Worm (Caenorhabditis elegans): ENCODE results near the gene mpz-5.
A peak's percentile ranks its signal among the peaks of the same experiment; 100 is the strongest.

The mpz-5 gene

DNA sequence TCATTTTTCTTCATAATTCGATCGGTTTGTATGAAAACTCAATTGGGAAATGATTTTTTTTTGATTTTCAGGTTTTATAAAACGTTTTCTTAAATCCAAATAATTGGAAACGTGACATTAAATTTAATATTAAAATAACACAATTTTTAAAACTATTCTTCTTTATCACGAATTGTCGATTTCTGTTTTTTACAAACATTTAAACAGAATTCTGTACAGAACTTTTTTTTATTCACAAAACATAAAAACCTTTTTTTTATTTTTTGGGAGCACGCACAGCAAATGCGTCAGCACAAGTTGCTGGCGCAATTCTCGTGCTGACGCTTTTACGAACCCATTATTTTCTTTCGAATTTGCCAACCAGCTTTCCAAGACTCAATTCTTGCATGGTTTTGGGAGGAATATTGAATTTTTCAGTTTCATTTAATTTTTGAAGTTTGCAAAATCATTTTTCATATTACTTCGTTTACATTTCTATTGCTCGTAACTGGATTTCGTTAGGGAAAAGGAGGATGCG lies at the start of gene mpz-5:
mpz-5 (minus strand) TSS at position 51 of the 517 bp plus-strand sequence.
- TF ChIP-seq ztf-4 (tag; optimal IDR thresholded peaks at IDR 0.05) (no peak), eor-1 (tag; optimal IDR thresholded peaks at IDR 0.05) (no peak), fos-1 (tag; optimal IDR thresholded peaks at IDR 0.05) (no peak), daf-12 (tag; optimal IDR thresholded peaks at IDR 0.05) (no peak), nhr-67 (tag; optimal IDR thresholded peaks at IDR 0.05) (no peak), lin-39 (tag; optimal IDR thresholded peaks at IDR 0.05) (no peak), nhr-25 (tag; optimal IDR thresholded peaks at IDR 0.05) (peak; percentile 25), zag-1 (tag; optimal IDR thresholded peaks at IDR 0.05) (no peak), elt-1 (tag; optimal IDR thresholded peaks at IDR 0.05) (no peak), ceh-28 (tag; optimal IDR thresholded peaks at IDR 0.05) (peak; percentile 47), hmg-11 (tag; optimal IDR thresholded peaks at IDR 0.05) (peak; percentile 78), egl-27 (tag; optimal IDR thresholded peaks at IDR 0.05) (no peak), ama-1 (optimal IDR thresholded peaks at IDR 0.05) (no peak), aly-2 (tag; optimal IDR thresholded peaks at IDR 0.05) (no peak), fkh-10 (GFP tag; optimal IDR thresholded peaks at IDR 0.05) (no peak), skn-1 (tag; optimal IDR thresholded peaks at IDR 0.05) (no peak), nhr-28 (tag; optimal IDR thresholded peaks at IDR 0.05) (no peak), nfya-1 (tag; optimal IDR thresholded peaks at IDR 0.05; ENCODE audit: insufficient read depth) (peak; percentile 72), egl-5 (tag; optimal IDR thresholded peaks at IDR 0.05) (peak; percentile 91), nhr-11 (tag; optimal IDR thresholded peaks at IDR 0.05) (no peak), fkh-2 (tag; optimal IDR thresholded peaks at IDR 0.05) (no peak), pha-4 (tag; optimal IDR thresholded peaks at IDR 0.05) (peak; percentile 86), nhr-237 (tag; optimal IDR thresholded peaks at IDR 0.05) (no peak), ceh-9 (tag; optimal IDR thresholded peaks at IDR 0.05) (no peak), elt-2 (tag; optimal IDR thresholded peaks at IDR 0.05) (peak; percentile 20), ztf-11 (tag; optimal IDR thresholded peaks at IDR 0.05) (no peak), mml-1 (tag; optimal IDR thresholded peaks at IDR 0.05) (no peak), tbx-2 (tag; optimal IDR thresholded peaks at IDR 0.05) (peak; percentile 51), R02D3.7 (tag; optimal IDR thresholded peaks at IDR 0.05) (peak; percentile 13), ceh-16 (tag; optimal IDR thresholded peaks at IDR 0.05) (no peak), nhr-77 (tag; optimal IDR thresholded peaks at IDR 0.05) (peak; percentile 19), nhr-43 (tag; optimal IDR thresholded peaks at IDR 0.05; ENCODE audit: poor library complexity, severe bottlenecking) (no peak), unc-39 (tag; optimal IDR thresholded peaks at IDR 0.05) (no peak), lin-15B (tag; optimal IDR thresholded peaks at IDR 0.05) (peak; percentile 67), ceh-82 (tag; optimal IDR thresholded peaks at IDR 0.05) (no peak), mdl-1 (tag; optimal IDR thresholded peaks at IDR 0.05) (no peak), nhr-76 (tag; optimal IDR thresholded peaks at IDR 0.05) (no peak), lsy-12 (tag; optimal IDR thresholded peaks at IDR 0.05) (peak; percentile 42), unc-62 (GFP tag; optimal IDR thresholded peaks at IDR 0.05) (no peak), nhr-12 (tag; optimal IDR thresholded peaks at IDR 0.05) (no peak), pqm-1 (tag; optimal IDR thresholded peaks at IDR 0.05) (peak; percentile 23), elt-3 (tag; optimal IDR thresholded peaks at IDR 0.05) (no peak), nhr-23 (tag; optimal IDR thresholded peaks at IDR 0.05) (peak; percentile 77), snpc-4 (tag; optimal IDR thresholded peaks at IDR 0.05) (peak; percentile 60), jun-1 (tag; optimal IDR thresholded peaks at IDR 0.05) (peak; percentile 19), sea-2 (GFP tag; optimal IDR thresholded peaks at IDR 0.05) (no peak), ZK546.5 (tag; optimal IDR thresholded peaks at IDR 0.05) (no peak)

ce11 chrIV:10422230-10422629 lies 48.6 kb upstream of the mpz-5 start:
- no peak for TF ChIP-seq jun-1 (tag; optimal IDR thresholded peaks at IDR 0.05)
- TF ChIP-seq nhr-67 (tag; optimal IDR thresholded peaks at IDR 0.05), result no peak
- TF ChIP-seq ztf-4 (tag; optimal IDR thresholded peaks at IDR 0.05), result no peak
- no peak for TF ChIP-seq eor-1 (tag; optimal IDR thresholded peaks at IDR 0.05)
